Fruit fly (Drosophila melanogaster) whole organism, embryonic: ENCODE results near the gene CG43448.

Source experiments
- CG16779 ChIP-seq: fragments of 200-800 bp; sonication (Bioruptor generic); IDR thresholded peaks from 2 replicates; pipeline ENCODE4 v1.3.6; 2022; ENCODE audit warnings: missing biosample characterization, missing genetic modification characterization
- CG4730 ChIP-seq: fragments of 200-800 bp; sonication (Bioruptor generic); IDR thresholded peaks from 2 replicates; pipeline ENCODE4 v1.3.6; 2022; ENCODE audit warnings: missing biosample characterization, missing genetic modification characterization
- CG7357 ChIP-seq: fragments of 200-800 bp; sonication (Bioruptor generic); IDR thresholded peaks from 3 replicates; pipeline ENCODE4 v1.3.6; 2022; ENCODE audit warnings: missing biosample characterization, missing genetic modification characterization
- croc ChIP-seq: fragments of 200-800 bp; sonication (Bioruptor generic); conservative IDR thresholded peaks from 3 replicates; pipeline ENCODE4 v1.3.6; 2022; ENCODE audit warnings: missing biosample characterization, missing genetic modification characterization
- luna ChIP-seq: fragments of 200-800 bp; sonication (Bioruptor generic); optimal IDR thresholded peaks from 2 replicates; lab custom pipeline; 2016; ENCODE audit warnings: missing biosample characterization, missing genetic modification characterization

DNA sequence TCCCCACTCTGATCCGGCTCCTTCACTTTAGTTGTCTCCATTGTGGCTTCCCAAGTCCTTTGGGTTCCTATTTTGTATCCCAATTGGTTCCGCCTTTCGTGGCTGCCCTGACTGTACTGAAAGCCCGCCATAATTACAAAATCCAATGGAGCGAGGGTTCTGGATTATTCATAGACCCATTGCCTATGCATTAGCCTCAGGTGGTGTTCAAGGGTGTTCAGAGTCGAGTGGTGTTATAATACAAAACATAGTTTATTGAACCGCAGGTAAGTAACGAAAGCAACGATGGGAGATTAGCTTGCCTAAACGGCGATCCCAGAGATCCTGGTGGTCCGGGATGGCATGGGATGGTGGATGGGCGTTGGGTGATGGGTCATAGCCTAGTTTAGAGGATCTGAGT lies 41.4 kb downstream of the CG43448 start, which contains the start of gene CG15531:
- TF ChIP-seq croc (GFP tag; lab: Robert Waterston, UW): no peak
- TF ChIP-seq luna (GFP tag; lab: Kevin White, UChicago): no peak
- TF ChIP-seq CG7357 (GFP tag; lab: Robert Waterston, UW): no peak
- TF ChIP-seq CG16779: no peak
- TF ChIP-seq CG4730: no peak
